Fruit fly (Drosophila melanogaster): ENCODE results near the gene RecQ4.

RecQ4 gene

DNA sequence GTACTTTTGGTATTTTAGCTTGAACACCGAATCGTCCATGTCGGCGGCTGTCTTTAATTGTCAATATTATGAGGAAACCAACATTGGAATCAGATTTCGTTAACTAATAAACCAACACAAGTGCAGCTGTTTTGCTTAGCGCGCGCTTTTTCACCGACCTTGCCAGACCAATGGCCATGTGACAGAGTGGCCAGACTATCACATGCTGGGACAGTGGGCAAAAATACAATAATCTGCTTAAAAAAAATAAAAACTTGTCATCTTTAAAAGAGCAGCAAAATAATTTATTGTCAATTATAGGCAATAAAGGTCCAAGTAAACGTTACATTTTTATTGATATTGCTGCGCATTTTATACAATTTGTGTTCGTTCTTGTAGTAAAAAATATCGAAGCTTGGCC, at the start of gene RecQ4:
Gene RecQ4 (minus strand): TSS at position 161 of the 400 bp plus-strand sequence.
- no peak for TF ChIP-seq h (optimal IDR thresholded peaks at IDR 0.05)
- no peak for TF ChIP-seq insv (optimal IDR thresholded peaks at IDR 0.05)
- no peak for TF ChIP-seq Sin3A (optimal IDR thresholded peaks at IDR 0.05)
- TF ChIP-seq psq (optimal IDR thresholded peaks at IDR 0.05), result no peak
- no peak for TF ChIP-seq Myc (optimal IDR thresholded peaks at IDR 0.05)
- no peak for TF ChIP-seq ttk (optimal IDR thresholded peaks at IDR 0.05)

DNA sequence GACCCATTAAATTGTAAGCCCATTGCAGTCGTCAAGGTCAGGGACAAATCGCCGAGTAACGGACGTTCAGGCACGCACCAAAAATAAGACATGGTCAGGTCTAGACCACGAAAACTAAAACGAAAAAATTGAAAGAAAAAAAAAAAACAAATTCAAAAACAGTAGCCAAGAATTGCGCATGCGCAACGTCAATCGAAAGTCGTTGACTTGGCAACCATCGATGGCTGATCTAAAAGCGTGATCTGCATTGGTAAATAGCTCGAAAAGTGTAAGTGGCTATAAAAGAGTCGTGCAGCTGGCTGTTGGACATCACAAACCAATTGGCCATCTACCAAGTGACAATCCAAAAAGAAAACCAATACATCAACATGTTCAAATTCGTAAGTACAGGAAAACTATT, 46.1 kb upstream of the RecQ4 start, which contains the start of gene CG13678:
Gene CG13678 (plus strand): TSS at position 307 of the 400 bp plus-strand sequence.
- TF ChIP-seq ttk (optimal IDR thresholded peaks at IDR 0.05) (no peak), psq (optimal IDR thresholded peaks at IDR 0.05) (no peak), Sin3A (optimal IDR thresholded peaks at IDR 0.05) (no peak), h (optimal IDR thresholded peaks at IDR 0.05) (no peak), Myc (optimal IDR thresholded peaks at IDR 0.05) (no peak), insv (optimal IDR thresholded peaks at IDR 0.05) (no peak)

DNA sequence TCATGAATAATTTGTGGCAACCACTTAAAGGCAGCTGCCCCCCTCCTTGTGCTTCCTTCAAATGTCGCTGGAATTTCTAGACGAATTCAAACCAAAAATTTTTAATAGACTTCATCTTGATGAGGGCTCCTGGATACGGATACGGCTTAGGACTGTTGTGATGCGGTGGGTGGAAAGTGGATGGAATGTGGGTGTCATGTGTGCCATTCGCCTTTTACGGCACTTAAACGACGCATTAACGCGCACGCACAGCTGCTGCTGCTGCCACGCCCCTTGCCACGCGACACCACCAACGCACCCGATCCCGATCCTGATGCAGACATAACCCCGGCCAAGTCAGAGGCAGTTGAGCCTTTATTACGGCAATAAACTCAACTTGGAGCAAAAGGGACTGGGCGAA, 43.9 kb upstream of the RecQ4 start:
- TF ChIP-seq Myc (optimal IDR thresholded peaks at IDR 0.05), result no peak
- TF ChIP-seq ttk (optimal IDR thresholded peaks at IDR 0.05), result no peak
- TF ChIP-seq psq (optimal IDR thresholded peaks at IDR 0.05), result no peak
- TF ChIP-seq h (optimal IDR thresholded peaks at IDR 0.05), result no peak
- no peak for TF ChIP-seq Sin3A (optimal IDR thresholded peaks at IDR 0.05)
- TF ChIP-seq insv (optimal IDR thresholded peaks at IDR 0.05), result no peak

DNA sequence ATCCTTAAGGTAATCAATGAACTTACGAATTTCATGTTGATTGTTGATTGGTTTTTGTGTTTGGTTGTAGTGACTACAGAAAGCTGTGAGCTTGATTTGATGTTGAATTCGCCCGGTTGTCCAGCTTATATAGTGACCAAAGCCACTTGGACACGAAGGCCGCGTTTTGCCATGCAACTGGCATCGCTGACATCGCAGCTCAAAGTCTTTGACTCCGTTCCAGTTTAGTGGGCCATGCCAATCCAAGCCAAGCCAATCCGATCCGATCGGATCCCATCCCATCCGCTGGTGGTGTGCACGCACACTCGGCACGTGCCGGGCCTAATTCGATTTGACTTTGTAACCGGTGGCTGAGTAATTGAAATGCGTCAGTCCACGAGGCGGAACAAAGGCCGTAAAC, 43.1 kb upstream of the RecQ4 start, which contains the start of gene CG13674:
Gene CG13674 (minus strand): TSS at position 101 of the 400 bp plus-strand sequence.
- no peak for TF ChIP-seq h (optimal IDR thresholded peaks at IDR 0.05)
- no peak for TF ChIP-seq insv (optimal IDR thresholded peaks at IDR 0.05)
- TF ChIP-seq Sin3A (optimal IDR thresholded peaks at IDR 0.05), result no peak

DNA sequence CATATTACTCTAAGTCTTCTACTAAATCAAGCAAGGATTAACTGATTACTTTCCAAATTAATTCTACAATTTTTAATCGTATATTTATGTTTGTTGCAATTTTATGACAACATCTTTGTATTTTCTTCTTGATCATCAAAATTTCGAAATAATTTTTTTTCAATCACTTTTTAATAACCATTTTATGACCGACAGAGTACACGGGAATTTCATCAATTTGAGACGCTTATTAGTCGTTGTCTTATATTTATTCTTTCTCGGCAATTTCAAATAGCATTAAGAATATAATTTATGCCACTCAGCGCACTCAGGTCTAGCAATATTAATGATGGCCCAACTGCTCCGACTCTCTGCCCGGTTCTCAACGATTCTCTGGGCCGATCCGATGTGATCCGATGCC, 39.2 kb upstream of the RecQ4 start, which contains the start of gene CG8012:
Gene CG8012 (plus strand): TSS at position 301 of the 400 bp plus-strand sequence.
- TF ChIP-seq ttk (optimal IDR thresholded peaks at IDR 0.05), result no peak
- no peak for TF ChIP-seq Myc (optimal IDR thresholded peaks at IDR 0.05)
- no peak for TF ChIP-seq h (optimal IDR thresholded peaks at IDR 0.05)

DNA sequence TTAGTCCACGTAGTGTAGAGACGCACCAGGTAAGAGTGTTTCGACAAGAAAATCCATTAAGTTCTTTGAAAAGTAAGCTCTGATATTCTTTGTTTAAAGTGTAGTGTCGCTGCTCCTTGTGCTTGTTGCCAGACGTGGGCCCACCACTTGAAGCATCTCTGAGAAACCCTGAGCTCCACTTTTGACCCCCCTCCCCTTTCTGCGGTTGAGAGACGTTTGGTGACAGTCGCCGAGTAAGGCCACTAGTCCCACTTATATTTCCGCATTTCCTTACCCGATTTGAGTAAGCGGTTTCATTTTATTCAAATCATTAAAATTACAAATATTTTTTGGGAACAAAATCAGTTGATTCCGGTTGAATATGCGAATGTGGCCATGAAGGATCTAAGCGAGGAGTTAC, 35.8 kb upstream of the RecQ4 start, which contains the start of gene CG8006:
Gene CG8006 (plus strand): TSS at position 301 of the 400 bp plus-strand sequence.
- TF ChIP-seq insv (optimal IDR thresholded peaks at IDR 0.05) (no peak), ttk (optimal IDR thresholded peaks at IDR 0.05) (no peak), Sin3A (optimal IDR thresholded peaks at IDR 0.05) (no peak), h (optimal IDR thresholded peaks at IDR 0.05) (no peak)

DNA sequence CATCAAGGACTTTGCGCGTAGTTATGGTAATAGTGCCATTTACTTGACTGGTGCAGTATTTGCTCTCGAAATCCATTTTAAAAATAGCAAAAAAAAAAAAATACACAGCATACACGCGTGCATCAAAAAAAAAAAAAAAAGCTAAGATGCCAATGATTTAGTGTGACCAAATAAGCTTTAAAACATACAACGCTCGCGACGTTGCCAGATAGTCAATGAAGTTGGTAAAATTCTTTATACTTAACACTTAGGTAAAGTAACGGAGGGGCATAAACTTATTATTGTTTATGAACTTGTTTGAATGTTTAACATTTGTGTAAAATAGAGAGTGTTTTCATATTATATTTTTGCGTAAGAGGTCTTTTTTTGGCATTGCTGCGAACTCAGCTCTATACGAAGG, 34.8 kb upstream of the RecQ4 start, which contains the start of gene tut:
Gene tut (minus strand): TSS at position 148 of the 400 bp plus-strand sequence.
- TF ChIP-seq h (optimal IDR thresholded peaks at IDR 0.05) (no peak), ttk (optimal IDR thresholded peaks at IDR 0.05) (no peak), Myc (optimal IDR thresholded peaks at IDR 0.05) (no peak)

DNA sequence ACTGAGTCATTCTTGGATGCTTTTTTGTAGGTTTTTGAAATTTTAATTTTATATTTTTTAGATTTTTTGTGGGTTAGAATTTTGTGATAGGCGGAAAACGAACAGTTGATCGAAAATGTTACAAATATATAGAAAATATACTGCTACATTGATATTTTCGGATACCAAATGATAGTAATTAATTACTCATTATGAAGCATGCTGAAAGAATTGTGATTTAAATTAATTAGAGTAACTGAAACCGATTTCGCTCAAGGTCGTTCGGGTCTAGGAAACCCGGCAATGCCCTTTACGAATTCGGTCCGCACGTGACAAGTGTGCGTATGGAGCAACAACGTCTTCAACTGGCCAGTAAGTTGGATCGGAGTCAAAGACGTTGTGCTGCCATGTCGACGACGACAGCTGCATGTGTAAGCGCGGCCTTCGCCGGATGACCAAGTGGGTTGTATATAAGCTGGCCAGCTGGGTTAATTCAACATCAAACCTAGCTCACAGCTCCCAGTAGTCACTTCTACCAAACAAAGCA, 26.6 kb upstream of the RecQ4 start, which contains the start of the genes CG7366 and CG13679:
Gene CG7366 (minus strand): TSS at position 101 of the 526 bp plus-strand sequence.
Gene CG13679 (plus strand): TSS at position 476 of the 526 bp plus-strand sequence.
- TF ChIP-seq ttk (optimal IDR thresholded peaks at IDR 0.05) (no peak), h (optimal IDR thresholded peaks at IDR 0.05) (no peak), psq (optimal IDR thresholded peaks at IDR 0.05) (no peak), Myc (optimal IDR thresholded peaks at IDR 0.05) (no peak), insv (optimal IDR thresholded peaks at IDR 0.05) (no peak), Sin3A (optimal IDR thresholded peaks at IDR 0.05) (no peak)

DNA sequence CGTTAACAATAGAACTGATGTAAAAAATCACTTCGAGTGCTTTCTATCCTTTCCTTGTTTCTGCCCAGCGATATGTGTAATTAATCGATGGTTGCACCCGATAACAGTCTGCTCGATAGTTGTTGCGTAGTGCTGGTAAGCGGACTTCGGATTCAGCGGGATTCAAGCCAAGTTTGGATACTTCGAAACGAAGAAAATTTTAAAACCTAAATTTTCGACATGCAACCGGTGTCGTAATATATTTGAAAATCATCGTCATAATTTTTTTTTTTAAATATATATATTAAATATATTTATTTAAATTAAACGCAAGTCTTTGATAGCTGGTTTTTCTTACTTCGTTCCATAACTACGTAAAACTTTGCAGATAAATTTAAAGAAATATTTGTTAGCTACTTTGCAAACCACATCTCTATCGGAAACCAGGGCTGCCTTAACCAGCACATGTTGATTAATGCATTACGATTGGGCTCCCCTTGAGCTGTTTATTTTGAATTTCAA, 22.1 kb upstream of the RecQ4 start, which contains the start of the genes UbcE2M and Dhps:
Gene UbcE2M (minus strand): TSS at position 209 of the 501 bp plus-strand sequence.
Gene Dhps (plus strand): TSS at position 429 of the 501 bp plus-strand sequence.
- no peak for TF ChIP-seq h (optimal IDR thresholded peaks at IDR 0.05)
- no peak for TF ChIP-seq Myc (optimal IDR thresholded peaks at IDR 0.05)

DNA sequence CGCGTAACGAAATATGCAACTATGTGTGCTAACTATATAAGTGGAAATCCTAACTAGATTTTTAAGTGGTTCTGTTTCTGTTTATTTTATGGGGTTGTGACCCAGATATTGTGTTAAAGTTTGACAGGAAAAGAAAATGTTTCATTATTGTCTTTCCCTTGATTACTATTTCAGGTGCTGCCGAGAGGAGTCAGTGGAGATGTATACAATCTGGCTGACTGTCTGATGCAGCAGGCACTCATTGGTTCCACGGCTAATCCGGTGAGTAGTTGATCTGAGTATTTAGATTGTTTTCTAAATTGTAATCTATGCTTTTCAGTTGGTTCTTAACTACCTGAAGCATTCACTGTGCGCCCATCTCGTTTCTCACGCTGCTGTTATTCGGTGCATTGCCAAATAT, 17.2 kb upstream of the RecQ4 start, which contains the start of gene CG7387:
Gene CG7387 (minus strand): TSS at position 101 of the 400 bp plus-strand sequence.
- TF ChIP-seq h (optimal IDR thresholded peaks at IDR 0.05) (no peak), psq (optimal IDR thresholded peaks at IDR 0.05) (no peak), Sin3A (optimal IDR thresholded peaks at IDR 0.05) (no peak), insv (optimal IDR thresholded peaks at IDR 0.05) (no peak), Myc (optimal IDR thresholded peaks at IDR 0.05) (no peak), ttk (optimal IDR thresholded peaks at IDR 0.05) (no peak)

DNA sequence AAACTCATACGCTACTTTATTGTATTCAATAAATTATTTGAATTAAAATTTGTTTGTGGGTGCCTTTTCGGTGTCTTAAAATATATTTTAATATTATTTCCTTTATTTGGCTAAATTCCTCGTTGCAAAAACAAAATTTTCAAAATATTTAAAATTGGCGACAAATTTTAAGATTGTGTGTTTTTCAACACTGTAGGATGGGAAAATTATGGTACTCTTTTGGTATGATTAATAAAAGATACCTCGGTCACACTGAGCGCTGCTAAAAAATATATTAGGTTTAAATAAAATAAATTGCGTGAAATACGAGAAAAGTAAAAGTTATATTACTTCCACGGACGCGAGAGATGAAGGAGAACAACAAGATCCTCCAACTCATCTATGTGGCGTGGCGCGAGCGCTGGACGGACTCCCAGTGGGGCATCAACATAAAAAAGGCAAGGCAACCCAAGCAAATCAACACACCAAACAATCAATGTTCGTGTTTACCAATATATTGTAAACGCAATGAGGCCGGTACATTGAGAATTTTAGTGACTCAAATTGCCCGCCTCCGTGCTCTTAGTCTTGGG, 15.3 kb upstream of the RecQ4 start, which contains the start of gene MED24:
Gene MED24 (plus strand): TSS at position 229 of the 572 bp plus-strand sequence.
- TF ChIP-seq h (optimal IDR thresholded peaks at IDR 0.05) (no peak), insv (optimal IDR thresholded peaks at IDR 0.05) (no peak), Sin3A (optimal IDR thresholded peaks at IDR 0.05) (no peak), Myc (optimal IDR thresholded peaks at IDR 0.05) (no peak), psq (optimal IDR thresholded peaks at IDR 0.05) (no peak), ttk (optimal IDR thresholded peaks at IDR 0.05) (no peak)

DNA sequence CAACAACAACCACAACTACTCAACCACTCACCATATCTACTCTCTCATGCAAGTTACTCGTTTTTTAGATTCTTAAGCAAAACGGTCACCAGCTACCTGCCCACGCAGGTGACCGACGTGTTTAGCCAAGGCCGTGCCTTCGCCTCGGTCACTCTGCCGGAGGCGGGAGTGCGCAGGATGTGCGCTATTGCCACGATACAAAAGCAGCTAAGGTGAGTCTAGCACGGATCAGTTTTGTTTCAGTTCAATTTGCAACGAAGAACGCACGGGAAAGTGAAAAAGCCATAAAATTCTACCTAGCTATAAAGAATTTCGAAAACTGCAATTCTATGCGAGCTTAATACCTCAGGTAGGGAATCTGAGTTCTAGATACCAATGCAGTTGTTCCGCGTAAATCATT, 13.5 kb upstream of the RecQ4 start:
- TF ChIP-seq Myc (optimal IDR thresholded peaks at IDR 0.05) (no peak), Sin3A (optimal IDR thresholded peaks at IDR 0.05) (no peak), h (optimal IDR thresholded peaks at IDR 0.05) (no peak), psq (optimal IDR thresholded peaks at IDR 0.05) (no peak), insv (optimal IDR thresholded peaks at IDR 0.05) (no peak), ttk (optimal IDR thresholded peaks at IDR 0.05) (no peak)

Data from Kc167 (cell line).